Worm (Caenorhabditis elegans) whole organism, late embryonic: ENCODE measurements around the gene krr-1.

Source experiments
- C08G9.2 ChIP-seq: sonication (generic microtip); optimal IDR thresholded peaks from 2 replicates; lab custom pipeline; 2016; ENCODE audit warnings: mild to moderate bottlenecking, missing genetic modification characterization, moderate library complexity, missing compliant biosample characterization
- C38D4.7 ChIP-seq: fragments of 200-800 bp; sonication (Bioruptor generic); optimal IDR thresholded peaks from 2 replicates; lab custom pipeline; 2018; ENCODE audit warnings: mild to moderate bottlenecking, missing genetic modification characterization, moderate library complexity, missing compliant biosample characterization
- K02D7.2 ChIP-seq: sonication (generic microtip); optimal IDR thresholded peaks from 2 replicates; lab custom pipeline; 2017; ENCODE audit warnings: mild to moderate bottlenecking, missing genetic modification characterization, missing compliant biosample characterization
- K09A11.1 ChIP-seq: sonication (generic microtip); optimal IDR thresholded peaks from 2 replicates; lab custom pipeline; 2017; ENCODE audit warnings: antibody characterized with exemption, mild to moderate bottlenecking, missing genetic modification characterization, missing compliant biosample characterization; ENCODE audit not compliant: insufficient read depth
- T23F11.4 ChIP-seq: fragments of 200-800 bp; sonication (Bioruptor generic); optimal IDR thresholded peaks from 2 replicates; lab custom pipeline; 2018; ENCODE audit warnings: mild to moderate bottlenecking, missing genetic modification characterization, missing compliant biosample characterization
- Y22D7AL.16 ChIP-seq: sonication (generic microtip); optimal IDR thresholded peaks from 2 replicates; lab custom pipeline; 2016; ENCODE audit warnings: missing genetic modification characterization, missing compliant biosample characterization
- ceh-19 ChIP-seq: fragments of 200-800 bp; sonication (Bioruptor generic); optimal IDR thresholded peaks from 2 replicates; lab custom pipeline; 2018; ENCODE audit warnings: mild to moderate bottlenecking, missing genetic modification characterization, missing compliant biosample characterization
- ceh-30 ChIP-seq: fragments of 150-350 bp; optimal IDR thresholded peaks from 2 replicates; lab custom pipeline; 2014; ENCODE audit warnings: missing biosample characterization, missing genetic modification characterization
- ceh-31 ChIP-seq: sonication (generic microtip); optimal IDR thresholded peaks from 2 replicates; lab custom pipeline; 2016; ENCODE audit warnings: missing genetic modification characterization, missing compliant biosample characterization
- che-1 ChIP-seq: sonication (generic microtip); optimal IDR thresholded peaks from 2 replicates; lab custom pipeline; 2016; ENCODE audit warnings: mild to moderate bottlenecking, missing genetic modification characterization, missing compliant biosample characterization
- dve-1 ChIP-seq: sonication (generic microtip); optimal IDR thresholded peaks from 2 replicates; lab custom pipeline; 2017; ENCODE audit warnings: antibody characterized with exemption, mild to moderate bottlenecking, missing genetic modification characterization, missing compliant biosample characterization
- elt-2 ChIP-seq: sonication (generic microtip); optimal IDR thresholded peaks from 2 replicates; lab custom pipeline; 2016; ENCODE audit warnings: missing genetic modification reagents, missing genetic modification characterization, missing compliant biosample characterization
- eyg-1 ChIP-seq: sonication (generic microtip); optimal IDR thresholded peaks from 2 replicates; lab custom pipeline; 2016; ENCODE audit warnings: missing genotype, missing genetic modification characterization, missing compliant biosample characterization
- fax-1 ChIP-seq: sonication (generic microtip); optimal IDR thresholded peaks from 2 replicates; lab custom pipeline; 2016; ENCODE audit warnings: missing genotype, missing genetic modification characterization, missing compliant biosample characterization
- fkh-6 ChIP-seq: sonication (generic microtip); optimal IDR thresholded peaks from 2 replicates; lab custom pipeline; 2016; ENCODE audit warnings: missing genetic modification characterization, missing compliant biosample characterization
- hlh-13 ChIP-seq: fragments of 200-800 bp; sonication (Bioruptor generic); optimal IDR thresholded peaks from 2 replicates; lab custom pipeline; 2018; ENCODE audit warnings: mild to moderate bottlenecking, missing genetic modification characterization, missing compliant biosample characterization
- hlh-15 ChIP-seq: sonication (generic microtip); optimal IDR thresholded peaks from 2 replicates; lab custom pipeline; 2016; ENCODE audit warnings: missing genetic modification characterization, missing compliant biosample characterization
- hlh-30 ChIP-seq: sonication (generic microtip); optimal IDR thresholded peaks from 2 replicates; lab custom pipeline; 2017; ENCODE audit warnings: antibody characterized with exemption, missing genetic modification characterization, missing compliant biosample characterization; ENCODE audit not compliant: insufficient read depth
- hlh-6 ChIP-seq: sonication (generic microtip); optimal IDR thresholded peaks from 2 replicates; lab custom pipeline; 2016; ENCODE audit warnings: missing genotype, missing genetic modification characterization, missing compliant biosample characterization
- lin-11 ChIP-seq: fragments of 200-800 bp; sonication (Bioruptor generic); optimal IDR thresholded peaks from 2 replicates; lab custom pipeline; 2018; ENCODE audit warnings: mild to moderate bottlenecking, missing genetic modification characterization, missing compliant biosample characterization
- madf-2 ChIP-seq: sonication (generic microtip); optimal IDR thresholded peaks from 2 replicates; lab custom pipeline; 2017; ENCODE audit warnings: missing genetic modification characterization, missing compliant biosample characterization
- mec-3 ChIP-seq: sonication (generic microtip); optimal IDR thresholded peaks from 2 replicates; lab custom pipeline; 2016; ENCODE audit warnings: borderline replicate concordance, missing genetic modification characterization, missing compliant biosample characterization
- odd-2 ChIP-seq: sonication (generic microtip); optimal IDR thresholded peaks from 2 replicates; lab custom pipeline; 2017; ENCODE audit warnings: antibody characterized with exemption, mild to moderate bottlenecking, missing genetic modification characterization, missing compliant biosample characterization
- pag-3 ChIP-seq: sonication (generic microtip); optimal IDR thresholded peaks from 2 replicates; lab custom pipeline; 2016; ENCODE audit warnings: missing compliant biosample characterization, missing genetic modification characterization, borderline replicate concordance
- pat-9 ChIP-seq: fragments of 200-800 bp; sonication (Bioruptor generic); optimal IDR thresholded peaks from 2 replicates; lab custom pipeline; 2018; ENCODE audit warnings: mild to moderate bottlenecking, missing genetic modification characterization, moderate library complexity, missing compliant biosample characterization
- pha-2 ChIP-seq: sonication (generic microtip); optimal IDR thresholded peaks from 2 replicates; lab custom pipeline; 2017; ENCODE audit warnings: mild to moderate bottlenecking, missing genetic modification characterization, missing compliant biosample characterization
- pqm-1 ChIP-seq: sonication (generic microtip); optimal IDR thresholded peaks from 2 replicates; lab custom pipeline; 2016; ENCODE audit warnings: missing genetic modification characterization, missing compliant biosample characterization
- sox-4 ChIP-seq: sonication (generic microtip); optimal IDR thresholded peaks from 2 replicates; lab custom pipeline; 2017; ENCODE audit warnings: mild to moderate bottlenecking, missing genetic modification characterization, inconsistent platforms, missing compliant biosample characterization
- ttx-3 ChIP-seq: sonication (generic microtip); optimal IDR thresholded peaks from 2 replicates; lab custom pipeline; 2016; ENCODE audit warnings: missing genetic modification reagents, missing genetic modification characterization, missing compliant biosample characterization
- unc-42 ChIP-seq: sonication (generic microtip); optimal IDR thresholded peaks from 2 replicates; lab custom pipeline; 2016; ENCODE audit warnings: missing genotype, missing genetic modification characterization, missing compliant biosample characterization
- unc-86 ChIP-seq: sonication (generic microtip); optimal IDR thresholded peaks from 2 replicates; lab custom pipeline; 2016; ENCODE audit warnings: missing genetic modification characterization, missing compliant biosample characterization

The krr-1 gene

DNA sequence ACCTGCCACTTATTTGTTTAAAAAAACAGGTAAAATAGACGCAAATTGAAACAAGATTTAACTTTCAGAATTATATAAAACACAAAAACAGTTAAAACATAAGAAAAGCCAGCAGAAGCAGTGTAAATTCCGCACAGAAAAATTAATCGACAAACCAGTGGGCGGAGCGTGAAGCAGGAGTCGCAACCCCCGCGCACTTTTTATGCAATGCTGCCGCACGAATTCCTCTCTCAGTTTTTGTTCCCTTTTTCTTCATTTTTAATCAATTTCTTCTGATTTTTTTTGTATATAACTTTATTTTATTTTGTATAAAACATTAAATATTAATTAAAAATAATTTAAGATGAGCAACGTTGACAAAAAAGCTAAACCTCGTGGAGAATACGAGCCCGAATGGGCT lies at the start of gene krr-1, which contains the start of gene gei-6 (continued):
- TF ChIP-seq lin-11 (peak; percentile 74), Y22D7AL.16 (tag; lab: Kevin White, UChicago) (peak; percentile 82), pqm-1 (tag; lab: Kevin White, UChicago) (peak; percentile 58), ceh-19 (peak; percentile 83), che-1 (tag; lab: Kevin White, UChicago) (peak; percentile 81), T23F11.4 (GFP tag; lab: Kevin White, UChicago) (peak; percentile 35), fkh-6 (tag; lab: Kevin White, UChicago) (peak; percentile 61), K09A11.1 (peak; percentile 93), ceh-31 (tag; lab: Kevin White, UChicago) (peak; percentile 75), hlh-30 (tag; lab: Kevin White, UChicago) (no peak), ceh-30 (tag; lab: Kevin White, UChicago) (no peak), unc-42 (tag; lab: Kevin White, UChicago) (peak; percentile 4), K02D7.2 (tag; lab: Kevin White, UChicago) (peak; percentile 82), hlh-13 (GFP tag; lab: Kevin White, UChicago) (peak; percentile 41), madf-2 (tag; lab: Kevin White, UChicago) (peak; percentile 77), unc-86 (peak; percentile 80)

- no peak for TF ChIP-seq K02D7.2 (tag; lab: Kevin White, UChicago)
- TF ChIP-seq Y22D7AL.16 (tag; lab: Kevin White, UChicago) = no peak
- no peak for TF ChIP-seq odd-2 (tag; lab: Kevin White, UChicago)
- no peak for TF ChIP-seq ttx-3
- TF ChIP-seq pha-2 (tag; lab: Kevin White, UChicago) = no peak
- no peak for TF ChIP-seq C08G9.2 (tag; lab: Kevin White, UChicago)
- TF ChIP-seq ceh-31 (tag; lab: Kevin White, UChicago) = no peak
- TF ChIP-seq dve-1 (tag; lab: Kevin White, UChicago) = no peak
- TF ChIP-seq fax-1 (tag; lab: Kevin White, UChicago) = no peak
These were observed 46.4 kb upstream of the krr-1 start, which contains the start of gene pitr-5 for ce11 chrV:7184549-7184948. Gene pitr-5 (plus strand): TSS chrV:7184849.

DNA sequence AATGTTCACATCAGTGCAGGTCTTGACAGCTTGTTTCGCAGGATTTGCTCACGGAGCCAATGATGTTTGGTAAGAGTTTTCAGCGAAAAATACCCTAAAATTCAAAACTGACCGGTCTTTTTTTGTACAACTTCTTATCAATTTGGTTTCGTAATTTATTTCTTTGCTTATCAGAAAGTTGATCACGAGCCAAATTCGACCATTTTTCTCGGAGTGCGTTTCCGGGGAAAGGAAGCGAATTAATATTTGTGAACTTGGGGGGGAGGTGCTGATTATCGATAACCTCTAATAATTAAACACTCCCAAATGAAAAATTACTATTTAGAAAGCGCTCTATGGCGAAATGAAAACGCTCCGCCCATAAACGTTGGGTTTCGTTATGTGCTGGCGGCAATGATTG lies 44.4 kb upstream of the krr-1 start:
- no peak for TF ChIP-seq sox-4 (tag; lab: Kevin White, UChicago)
- TF ChIP-seq pag-3 (tag; lab: Kevin White, UChicago) = no peak
- TF ChIP-seq eyg-1 (tag; lab: Kevin White, UChicago) = no peak
- TF ChIP-seq madf-2 (tag; lab: Kevin White, UChicago) = no peak
- TF ChIP-seq hlh-15 (tag; lab: Kevin White, UChicago) = no peak
- TF ChIP-seq C38D4.7 = no peak
- TF ChIP-seq pat-9 = no peak
- no peak for TF ChIP-seq T23F11.4 (GFP tag; lab: Kevin White, UChicago)

DNA sequence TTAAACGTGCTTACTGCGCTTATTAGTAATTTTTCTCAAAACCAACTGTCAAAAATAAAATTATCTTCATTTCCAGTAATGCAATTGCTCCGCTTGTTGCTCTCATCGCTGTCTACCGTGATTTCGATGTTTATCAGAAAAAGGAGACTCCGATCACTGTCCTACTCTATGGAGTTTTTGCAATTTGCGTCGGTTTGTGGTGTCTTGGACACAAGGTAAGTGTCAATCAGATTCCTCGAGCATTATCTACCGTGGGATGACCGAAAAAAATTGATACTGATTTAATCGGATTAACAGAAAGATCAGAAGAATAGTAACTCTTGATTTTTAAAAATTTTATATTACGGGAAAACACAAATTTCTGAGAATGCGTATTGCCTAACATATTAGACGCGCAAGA lies 43.7 kb upstream of the krr-1 start:
- TF ChIP-seq ttx-3 = no peak
- TF ChIP-seq elt-2 (tag; lab: Kevin White, UChicago) = no peak
- TF ChIP-seq hlh-15 (tag; lab: Kevin White, UChicago) = no peak
- no peak for TF ChIP-seq che-1 (tag; lab: Kevin White, UChicago)

DNA sequence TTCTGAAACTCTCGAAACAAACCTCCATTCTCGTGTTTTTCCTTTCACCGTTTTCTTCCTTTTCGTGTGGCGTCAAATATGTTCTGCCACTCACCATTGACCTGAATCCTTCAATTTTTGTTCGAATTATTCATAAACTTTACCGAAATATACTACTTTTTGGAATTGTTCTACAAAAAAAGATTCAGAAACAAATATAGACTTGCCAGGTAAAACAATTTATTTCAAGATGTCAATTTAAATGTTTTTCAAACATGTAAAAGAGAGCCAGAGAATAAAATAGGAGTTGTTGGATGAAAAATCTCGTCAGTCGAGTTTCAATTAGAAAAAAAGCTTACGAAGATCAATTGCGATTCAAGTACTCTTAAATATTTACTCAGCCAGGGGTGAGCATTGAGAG lies 37.4 kb upstream of the krr-1 start, which contains the start of gene F09G2.8:
Gene F09G2.8 (minus strand): TSS at position 101 of the 400 bp plus-strand sequence.
- no peak for TF ChIP-seq madf-2 (tag; lab: Kevin White, UChicago)
- no peak for TF ChIP-seq mec-3 (tag; lab: Kevin White, UChicago)
- no peak for TF ChIP-seq hlh-6 (tag; lab: Kevin White, UChicago)
